Fruit fly (Drosophila melanogaster): ENCODE results near the gene CG10352.
A peak's percentile ranks its signal among the peaks of the same experiment; 100 is the strongest.

Gene CG10352

DNA sequence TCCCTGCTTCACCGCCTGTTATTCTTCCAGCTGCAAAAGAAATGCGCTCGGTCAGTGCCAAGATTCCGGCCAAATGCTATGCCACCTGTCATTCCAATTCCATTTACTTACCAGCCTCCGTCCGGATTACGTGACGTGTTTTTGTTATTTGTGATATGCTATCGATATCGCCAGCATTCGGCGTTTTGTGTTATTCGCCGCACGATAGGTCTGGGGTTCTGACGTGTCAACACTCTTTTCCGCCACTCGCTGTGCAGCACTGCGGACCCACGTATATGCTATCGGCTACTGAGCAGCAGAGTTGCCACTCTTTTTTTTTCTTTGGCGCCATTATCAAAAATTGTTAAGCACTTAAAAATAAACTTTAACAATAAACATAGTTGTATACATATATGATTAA lies 24.7 kb downstream of the CG10352 start, which contains the start of gene p24-1 (continued):
- no peak for TF ChIP-seq Gsc (GFP tag; IDR thresholded peaks at IDR 0.05)
- peak; percentile 12; the same call in 1 of the 2 replicates for TF ChIP-seq sisA (GFP tag; IDR thresholded peaks at IDR 0.05)
- peak; percentile 60 for TF ChIP-seq CG10543 (GFP tag; optimal IDR thresholded peaks at IDR 0.05)
- TF ChIP-seq grn (GFP tag; optimal IDR thresholded peaks at IDR 0.05), result no peak
- no peak for TF ChIP-seq CG3726 (GFP tag; IDR thresholded peaks at IDR 0.05)
- peak; percentile 89 for TF ChIP-seq CG34224 (GFP tag; IDR thresholded peaks at IDR 0.05; ENCODE audit: partially characterized antibody)
- peak; percentile 90 for TF ChIP-seq YL-1 (GFP tag; optimal IDR thresholded peaks at IDR 0.05)
- TF ChIP-seq NC2α (GFP tag; optimal IDR thresholded peaks at IDR 0.05), result no peak
- no peak; the same call in 2 of the 3 replicates for TF ChIP-seq CG6175 (GFP tag; IDR thresholded peaks at IDR 0.05)
- peak; percentile 35 for TF ChIP-seq maf-S (GFP tag; optimal IDR thresholded peaks at IDR 0.05)
- TF ChIP-seq gce (GFP tag; IDR thresholded peaks at IDR 0.05), result no peak
- TF ChIP-seq CG10267 (tag; optimal IDR thresholded peaks at IDR 0.05), result peak; percentile 95
- TF ChIP-seq CG15011 (GFP tag; optimal IDR thresholded peaks at IDR 0.05), result no peak
- TF ChIP-seq CG31224 (GFP tag; IDR thresholded peaks at IDR 0.05), result no peak
- TF ChIP-seq CG2129 (GFP tag; IDR thresholded peaks at IDR 0.05; ENCODE audit: partially characterized antibody), result peak; percentile 53
- no peak for TF ChIP-seq CG2202 (tag; optimal IDR thresholded peaks at IDR 0.05)
- TF ChIP-seq CG13296 (GFP tag; optimal IDR thresholded peaks at IDR 0.05), result peak; percentile 28
- TF ChIP-seq CG1647 (GFP tag; optimal IDR thresholded peaks at IDR 0.05), result peak; percentile 22
- TF ChIP-seq CG16813 (GFP tag; IDR thresholded peaks at IDR 0.05; ENCODE audit: partially characterized antibody), result peak; percentile 85
- no peak for TF ChIP-seq Atf-2 (GFP tag; optimal IDR thresholded peaks at IDR 0.05)
- no peak for TF ChIP-seq Blimp-1 (GFP tag; optimal IDR thresholded peaks at IDR 0.05)
- TF ChIP-seq CG11247 (GFP tag; IDR thresholded peaks at IDR 0.05), result peak; percentile 58
- peak; percentile 82 for TF ChIP-seq sna (GFP tag; IDR thresholded peaks at IDR 0.05; ENCODE audit: partially characterized antibody)
- TF ChIP-seq Dad (GFP tag; optimal IDR thresholded peaks at IDR 0.05), result peak; percentile 52
- peak; percentile 60 for TF ChIP-seq chn (GFP tag; optimal IDR thresholded peaks at IDR 0.05)
- TF ChIP-seq CG42726 (GFP tag; IDR thresholded peaks at IDR 0.05; ENCODE audit: partially characterized antibody), result peak; percentile 94
- peak; percentile 94 for TF ChIP-seq amos (GFP tag; IDR thresholded peaks at IDR 0.05; ENCODE audit: partially characterized antibody)
- peak; percentile 31 for TF ChIP-seq unpg (GFP tag; optimal IDR thresholded peaks at IDR 0.05)
- TF ChIP-seq CG10654 (GFP tag; optimal IDR thresholded peaks at IDR 0.05), result no peak
- TF ChIP-seq fd64A (GFP tag; optimal IDR thresholded peaks at IDR 0.05), result no peak
- peak; percentile 22 for TF ChIP-seq CG3281 (GFP tag; optimal IDR thresholded peaks at IDR 0.05)
- peak; percentile 63 for TF ChIP-seq Sry-β (GFP tag; optimal IDR thresholded peaks at IDR 0.05)
- no peak for TF ChIP-seq danr (GFP tag; IDR thresholded peaks at IDR 0.05)
- TF ChIP-seq CG16779 (GFP tag; IDR thresholded peaks at IDR 0.05), result peak; percentile 69
- no peak for TF ChIP-seq CG1832 (GFP tag; optimal IDR thresholded peaks at IDR 0.05)
- peak; percentile 11; the same call in 1 of the 2 replicates for TF ChIP-seq lmd (GFP tag; IDR thresholded peaks at IDR 0.05)
- TF ChIP-seq H15 (GFP tag; IDR thresholded peaks at IDR 0.05), result peak; percentile 13; the same call in 1 of the 3 replicates
- TF ChIP-seq croc (GFP tag; conservative IDR thresholded peaks at IDR 0.05), result no peak
- TF ChIP-seq Xrp1 (GFP tag; IDR thresholded peaks at IDR 0.05), result peak; percentile 35; the same call in 1 of the 2 replicates
- peak; percentile 93 for TF ChIP-seq bbx (GFP tag; IDR thresholded peaks at IDR 0.05; ENCODE audit: partially characterized antibody)
- TF ChIP-seq CG7987 (GFP tag; optimal IDR thresholded peaks at IDR 0.05), result peak; percentile 26
- TF ChIP-seq dysf (GFP tag; IDR thresholded peaks at IDR 0.05), result peak; percentile 37; the same call in 2 of the 3 replicates
- no peak for TF ChIP-seq Mad (GFP tag; optimal IDR thresholded peaks at IDR 0.05)
- no peak for TF ChIP-seq tio (GFP tag; optimal IDR thresholded peaks at IDR 0.05)
- peak; percentile 79 for TF ChIP-seq CG1603 (tag; optimal IDR thresholded peaks at IDR 0.05)
- TF ChIP-seq Hmr (GFP tag; optimal IDR thresholded peaks at IDR 0.05), result peak; percentile 50
- TF ChIP-seq ham (GFP tag; IDR thresholded peaks at IDR 0.05), result no peak
- peak; percentile 0 for TF ChIP-seq Camta (GFP tag; optimal IDR thresholded peaks at IDR 0.05)
- peak; percentile 47 for TF ChIP-seq pho (GFP tag; optimal IDR thresholded peaks at IDR 0.05)
- no peak for TF ChIP-seq Hmx (GFP tag; optimal IDR thresholded peaks at IDR 0.05)
- TF ChIP-seq Dbx (GFP tag; IDR thresholded peaks at IDR 0.05), result peak; percentile 71; the same call in 2 of the 3 replicates

Measured in whole organism, embryonic.